Worm (Caenorhabditis elegans) whole organism, young adult: ENCODE data around the gene sru-11.

ENCODE experiments used
- B0035.1 ChIP-seq: sonication (generic microtip); optimal IDR thresholded peaks from 2 replicates; lab custom pipeline; 2016; ENCODE audit warnings: missing genetic modification characterization, mild to moderate bottlenecking, missing compliant biosample characterization, missing genotype, missing genetic modification reagents
- D2030.7 ChIP-seq: fragments of 200-800 bp; sonication (Bioruptor generic); IDR thresholded peaks from 2 replicates; pipeline ENCODE4 v1.3.6; 2022; ENCODE audit warnings: missing genetic modification reagents, missing genetic modification characterization, missing compliant biosample characterization
- F33H1.4 ChIP-seq: fragments of 200-800 bp; sonication (Bioruptor generic); IDR thresholded peaks from 2 replicates; pipeline ENCODE4 v1.3.6; 2022; ENCODE audit warnings: missing genetic modification reagents, missing genetic modification characterization, missing compliant biosample characterization
- F57C9.4 ChIP-seq: sonication (generic microtip); optimal IDR thresholded peaks from 2 replicates; lab custom pipeline; 2017; ENCODE audit warnings: mild to moderate bottlenecking, missing genetic modification characterization, missing compliant biosample characterization
- K11D2.4 ChIP-seq: fragments of 200-800 bp; sonication (Bioruptor generic); IDR thresholded peaks from 2 replicates; pipeline ENCODE4 v1.3.6; 2022; ENCODE audit warnings: missing genetic modification reagents, missing genetic modification characterization, missing compliant biosample characterization
- K12H6.12 ChIP-seq: fragments of 200-800 bp; sonication (Bioruptor generic); optimal IDR thresholded peaks from 2 replicates; lab custom pipeline; 2018; ENCODE audit warnings: mild to moderate bottlenecking, missing genetic modification characterization, missing compliant biosample characterization
- Y53F4B.3 ChIP-seq: fragments of 200-800 bp; sonication (Bioruptor generic); IDR thresholded peaks from 2 replicates; pipeline ENCODE4 v1.3.6; 2022; ENCODE audit warnings: missing genetic modification reagents, missing genetic modification characterization, missing compliant biosample characterization
- akir-1 ChIP-seq: fragments of 200-800 bp; sonication (Bioruptor generic); optimal IDR thresholded peaks from 2 replicates; lab custom pipeline; 2018; ENCODE audit warnings: mild to moderate bottlenecking, missing genetic modification characterization, moderate library complexity, missing compliant biosample characterization
- aptf-2 ChIP-seq: fragments of 200-800 bp; sonication (Bioruptor generic); conservative IDR thresholded peaks from 2 replicates; pipeline ENCODE4 v1.3.6; 2022; ENCODE audit warnings: missing genetic modification reagents, missing genetic modification characterization, missing compliant biosample characterization
- attf-5 ChIP-seq: fragments of 200-800 bp; sonication (Bioruptor generic); optimal IDR thresholded peaks from 2 replicates; lab custom pipeline; 2018; ENCODE audit warnings: mild to moderate bottlenecking, missing genetic modification characterization, missing compliant biosample characterization
- attf-6 ChIP-seq: fragments of 200-800 bp; sonication (Bioruptor generic); IDR thresholded peaks from 2 replicates; pipeline ENCODE4 v1.3.6; 2022; ENCODE audit warnings: missing genetic modification reagents, missing genetic modification characterization, missing compliant biosample characterization
- bed-1 ChIP-seq: fragments of 200-800 bp; sonication (Bioruptor generic); IDR thresholded peaks from 2 replicates; pipeline ENCODE4 v1.3.6; 2022; ENCODE audit warnings: missing genetic modification reagents, missing genetic modification characterization, missing compliant biosample characterization
- ccch-3 ChIP-seq: fragments of 200-800 bp; sonication (Bioruptor generic); optimal IDR thresholded peaks from 2 replicates; lab custom pipeline; 2018; ENCODE audit warnings: mild to moderate bottlenecking, missing genetic modification characterization, missing compliant biosample characterization
- ceh-40 ChIP-seq: fragments of 200-800 bp; sonication (Bioruptor generic); IDR thresholded peaks from 2 replicates; pipeline ENCODE4 v1.3.6; 2022; ENCODE audit warnings: missing genetic modification characterization, missing compliant biosample characterization
- ceh-79 ChIP-seq: sonication (generic microtip); optimal IDR thresholded peaks from 2 replicates; lab custom pipeline; 2017; ENCODE audit warnings: mild to moderate bottlenecking, missing genetic modification characterization, missing compliant biosample characterization
- efl-1 ChIP-seq: fragments of 150-350 bp; optimal IDR thresholded peaks from 2 replicates; lab custom pipeline; 2014; ENCODE audit warnings: missing biosample characterization, missing genetic modification reagents, missing genetic modification characterization
- ekl-4 ChIP-seq: fragments of 200-800 bp; sonication (Bioruptor generic); IDR thresholded peaks from 2 replicates; pipeline ENCODE4 v1.3.6; 2022; ENCODE audit warnings: missing genetic modification reagents, missing genetic modification characterization, missing compliant biosample characterization
- ets-4 ChIP-seq: fragments of 200-800 bp; sonication (Bioruptor generic); optimal IDR thresholded peaks from 2 replicates; lab custom pipeline; 2018; ENCODE audit warnings: mild to moderate bottlenecking, missing genetic modification characterization, missing compliant biosample characterization
- him-1 ChIP-seq: sonication (generic microtip); optimal IDR thresholded peaks from 2 replicates; lab custom pipeline; 2016; ENCODE audit warnings: missing genotype, missing genetic modification reagents, missing genetic modification characterization, missing compliant biosample characterization
- hmg-20 ChIP-seq: fragments of 200-800 bp; sonication (Bioruptor generic); IDR thresholded peaks from 2 replicates; pipeline ENCODE4 v1.3.6; 2022; ENCODE audit warnings: missing genetic modification reagents, missing genetic modification characterization, missing compliant biosample characterization
- let-607 ChIP-seq, 2 experiments: fragments of 200-800 bp in 1 of 2; sonication (Bioruptor generic) in 1 of 2; sonication (generic microtip) in 1 of 2; optimal IDR thresholded peaks; 2 replicates each; lab custom pipeline; 2016 to 2018; ENCODE audit warnings: mild to moderate bottlenecking in 2 of 2, missing compliant biosample characterization in 2 of 2, missing genetic modification characterization in 2 of 2, moderate library complexity in 2 of 2, missing genotype in 1 of 2
- lin-54 ChIP-seq: fragments of 200-800 bp; sonication (Bioruptor generic); optimal IDR thresholded peaks from 2 replicates; lab custom pipeline; 2018; ENCODE audit warnings: mild to moderate bottlenecking, missing genetic modification characterization, missing compliant biosample characterization
- madf-10 ChIP-seq: sonication (generic microtip); optimal IDR thresholded peaks from 2 replicates; lab custom pipeline; 2016; ENCODE audit warnings: mild to moderate bottlenecking, missing genetic modification characterization, missing compliant biosample characterization
- madf-3 ChIP-seq: fragments of 200-800 bp; sonication (Bioruptor generic); IDR thresholded peaks from 2 replicates; pipeline ENCODE4 v1.3.6; 2022; ENCODE audit warnings: missing genetic modification reagents, missing genetic modification characterization, missing compliant biosample characterization
- mel-28 ChIP-seq: sonication (generic microtip); optimal IDR thresholded peaks from 2 replicates; lab custom pipeline; 2016; ENCODE audit warnings: borderline replicate concordance, mild to moderate bottlenecking, missing genetic modification characterization, missing compliant biosample characterization
- nhr-179 ChIP-seq: sonication (generic microtip); optimal IDR thresholded peaks from 2 replicates; lab custom pipeline; 2016; ENCODE audit warnings: mild to moderate bottlenecking, missing genetic modification characterization, missing compliant biosample characterization
- nhr-90 ChIP-seq: sonication (generic microtip); optimal IDR thresholded peaks from 2 replicates; lab custom pipeline; 2016; ENCODE audit warnings: missing genotype, mild to moderate bottlenecking, missing genetic modification characterization, missing compliant biosample characterization
- rec-8 ChIP-seq, 2 experiments: sonication (generic microtip); optimal IDR thresholded peaks; 2 replicates each; lab custom pipeline; 2016; ENCODE audit warnings: mild to moderate bottlenecking in 2 of 2, missing genetic modification characterization in 2 of 2, missing genetic modification reagents in 2 of 2, missing genotype in 2 of 2, missing biosample characterization in 1 of 2, missing compliant biosample characterization in 1 of 2, moderate library complexity in 1 of 2
- sdz-38 ChIP-seq: sonication (generic microtip); optimal IDR thresholded peaks from 2 replicates; lab custom pipeline; 2016; ENCODE audit warnings: missing genotype, missing genetic modification characterization, missing compliant biosample characterization
- snpc-1.3 ChIP-seq: sonication (generic microtip); optimal IDR thresholded peaks from 2 replicates; lab custom pipeline; 2017; ENCODE audit warnings: missing genetic modification characterization, mild to moderate bottlenecking, missing compliant biosample characterization, antibody characterized with exemption, moderate library complexity, missing genotype, missing genetic modification reagents; ENCODE audit not compliant: insufficient read depth
- somi-1 ChIP-seq: fragments of 200-800 bp; sonication (Bioruptor generic); optimal IDR thresholded peaks from 2 replicates; lab custom pipeline; 2018; ENCODE audit warnings: mild to moderate bottlenecking, missing genetic modification characterization, missing compliant biosample characterization
- unc-130 ChIP-seq: sonication (generic microtip); optimal IDR thresholded peaks from 2 replicates; lab custom pipeline; 2016; ENCODE audit warnings: missing genetic modification reagents, missing genetic modification characterization, missing compliant biosample characterization
- xnd-1 ChIP-seq: sonication (generic microtip); optimal IDR thresholded peaks from 2 replicates; lab custom pipeline; 2016; ENCODE audit warnings: missing genotype, missing genetic modification reagents, missing genetic modification characterization, missing compliant biosample characterization
- zfh-2 ChIP-seq: fragments of 200-800 bp; sonication (Bioruptor generic); conservative IDR thresholded peaks from 2 replicates; pipeline ENCODE4 v1.3.6; 2022; ENCODE audit warnings: missing genetic modification reagents, missing genetic modification characterization, missing compliant biosample characterization
- ztf-28 ChIP-seq: fragments of 200-800 bp; sonication (Bioruptor generic); IDR thresholded peaks from 2 replicates; pipeline ENCODE4 v1.3.6; 2022; ENCODE audit warnings: missing genetic modification reagents, missing genetic modification characterization, missing compliant biosample characterization
- ztf-6 ChIP-seq: fragments of 200-800 bp; sonication (Bioruptor generic); IDR thresholded peaks from 2 replicates; pipeline ENCODE4 v1.3.6; 2022; ENCODE audit warnings: missing genetic modification reagents, missing genetic modification characterization, missing compliant biosample characterization

Gene sru-11

DNA sequence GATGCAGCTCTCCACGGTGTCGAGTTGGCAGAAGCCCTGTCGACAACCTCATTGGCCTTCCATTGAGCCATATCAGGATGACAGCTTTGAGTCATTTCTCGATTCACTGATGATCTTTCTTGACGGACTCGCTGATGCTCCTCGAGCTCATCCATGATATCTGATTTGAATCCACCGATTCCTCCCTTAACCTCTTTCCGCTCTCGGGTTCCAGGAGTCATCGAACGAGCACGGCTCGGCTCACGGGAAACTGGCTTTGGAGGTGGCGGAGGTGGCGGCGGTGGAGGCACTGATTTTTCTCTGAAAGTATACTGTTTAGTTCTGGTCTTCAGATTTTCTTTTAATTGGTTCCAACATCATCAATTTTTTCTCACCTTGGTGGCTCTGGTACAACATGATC is 25.7 kb upstream of the sru-11 start:
- TF ChIP-seq D2030.7 (GFP tag; lab: Robert Waterston, UW) (no peak), aptf-2 (GFP tag; lab: Robert Waterston, UW) (no peak), zfh-2 (GFP tag; lab: Robert Waterston, UW) (peak; percentile 65; the same call in 1 of the 2 replicates), madf-3 (GFP tag; lab: Robert Waterston, UW) (no peak)
- TF ChIP-seq, all 124 proteins: peak for 1

DNA sequence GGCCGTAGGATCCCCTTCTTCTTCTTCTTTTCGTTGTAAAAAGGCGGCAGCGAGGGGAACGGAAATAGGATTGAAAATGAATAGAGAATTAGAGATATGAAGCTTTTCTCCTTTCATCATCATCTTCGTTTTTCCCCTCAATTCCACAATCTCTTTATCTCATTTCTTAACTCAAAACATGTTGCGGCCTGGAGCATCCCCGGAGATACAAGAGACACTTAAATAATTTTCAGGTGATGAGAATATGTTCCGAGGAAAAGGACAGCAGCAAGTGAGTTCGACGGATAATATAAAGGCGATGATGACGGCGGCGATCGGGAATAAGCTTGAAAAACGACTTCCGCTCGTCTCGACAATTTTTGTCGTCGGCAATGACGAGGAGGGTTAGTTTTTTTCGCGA is 23.1 kb upstream of the sru-11 start, which contains the start of the genes Y45F10B.13 and qui-1:
Gene Y45F10B.13 (minus strand): TSS at position 101 of the 400 bp plus-strand sequence.
Gene qui-1 (plus strand): TSS at position 233 of the 400 bp plus-strand sequence.
- TF ChIP-seq ztf-28 (GFP tag; lab: Robert Waterston, UW) (0 out of 2 replicates have a peak, but pooled peaks have one; percentile 39), nhr-90 (tag; lab: Kevin White, UChicago) (no peak), K12H6.12 (tag; lab: Kevin White, UChicago) (no peak), rec-8 (tag; optimal IDR thresholded peaks at IDR 0.05; lab: Kevin White, UChicago) (no peak), somi-1 (GFP tag; lab: Kevin White, UChicago) (no peak)

DNA sequence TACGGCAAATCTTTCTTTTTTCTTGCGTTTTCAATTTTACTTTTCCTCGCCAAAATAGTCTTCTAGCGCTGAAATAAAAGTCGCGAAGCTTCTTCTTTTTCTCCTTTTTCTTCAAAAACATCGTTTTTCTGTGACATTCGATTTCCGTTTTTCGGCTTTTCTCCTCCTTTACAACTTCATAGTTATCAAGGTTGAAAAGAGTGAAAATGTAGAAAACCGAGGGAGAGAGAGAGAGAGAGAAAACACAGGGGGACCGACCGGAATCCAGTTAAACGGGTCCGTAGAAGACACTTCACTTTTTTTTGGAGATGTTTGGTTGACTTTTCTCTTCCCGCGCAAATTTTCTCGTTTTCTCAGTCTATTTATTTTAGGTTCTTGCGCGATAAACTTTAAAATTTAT is 20.5 kb upstream of the sru-11 start:
- no peak for TF ChIP-seq K11D2.4
- TF ChIP-seq lin-54 (GFP tag; lab: Kevin White, UChicago): no peak
- no peak for TF ChIP-seq him-1 (tag; lab: Kevin White, UChicago)
- no peak for TF ChIP-seq akir-1 (GFP tag; lab: Kevin White, UChicago)
- no peak for TF ChIP-seq efl-1
- no peak for TF ChIP-seq F33H1.4 (GFP tag; lab: Robert Waterston, UW)
- no peak for TF ChIP-seq hmg-20
- no peak for TF ChIP-seq madf-10 (tag; lab: Kevin White, UChicago)
- no peak for TF ChIP-seq snpc-1.3 (tag; lab: Kevin White, UChicago)
- TF ChIP-seq nhr-179 (tag; lab: Kevin White, UChicago): no peak
- no peak for TF ChIP-seq let-607 (tag; optimal IDR thresholded peaks at IDR 0.05; lab: Kevin White, UChicago)
- no peak for TF ChIP-seq ekl-4 (GFP tag; lab: Robert Waterston, UW)
- TF ChIP-seq ceh-79 (tag; lab: Kevin White, UChicago): no peak
- TF ChIP-seq ztf-6 (GFP tag; lab: Robert Waterston, UW): no peak
- TF ChIP-seq B0035.1 (tag; lab: Kevin White, UChicago): no peak

DNA sequence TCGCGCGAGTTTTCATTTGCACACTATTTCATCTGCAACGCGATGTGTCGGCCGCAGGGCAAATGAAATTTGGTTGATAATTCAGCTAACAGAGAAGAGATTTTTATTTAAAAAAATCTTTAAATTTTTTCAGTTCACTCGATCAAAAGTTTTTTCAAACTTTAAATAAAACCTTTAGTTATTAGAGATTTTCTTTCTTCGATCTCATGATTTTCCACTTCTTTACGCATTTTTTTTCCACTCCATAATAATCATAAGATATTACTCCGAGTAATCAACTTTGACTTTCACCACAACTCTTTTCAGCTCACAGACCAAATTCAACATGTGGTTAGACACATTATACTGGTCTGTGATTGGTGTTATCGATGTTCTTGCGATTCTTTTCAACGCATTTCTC is 10.0 kb upstream of the sru-11 start, which contains the start of gene srd-10:
Gene srd-10 (plus strand): TSS at position 301 of the 400 bp plus-strand sequence.
- TF ChIP-seq sdz-38 (tag; lab: Kevin White, UChicago) (no peak), rec-8 (tag; optimal IDR thresholded peaks at IDR 0.05; lab: Kevin White, UChicago) (no peak), attf-6 (GFP tag; lab: Robert Waterston, UW) (no peak), ets-4 (GFP tag; lab: Kevin White, UChicago) (no peak), mel-28 (tag; lab: Kevin White, UChicago) (no peak), B0035.1 (tag; lab: Kevin White, UChicago) (no peak), bed-1 (GFP tag; lab: Robert Waterston, UW) (no peak), attf-5 (no peak), F57C9.4 (tag; lab: Kevin White, UChicago) (no peak), ceh-40 (GFP tag; lab: Robert Waterston, UW) (no peak), xnd-1 (tag; lab: Kevin White, UChicago) (no peak), madf-10 (tag; lab: Kevin White, UChicago) (no peak), Y53F4B.3 (GFP tag; lab: Robert Waterston, UW) (no peak), ccch-3 (GFP tag; lab: Kevin White, UChicago) (no peak), unc-130 (GFP tag; lab: Kevin White, UChicago) (no peak)
